Fruit fly (Drosophila melanogaster): ENCODE measurements around the gene Fum2.

Gene Fum2

DNA sequence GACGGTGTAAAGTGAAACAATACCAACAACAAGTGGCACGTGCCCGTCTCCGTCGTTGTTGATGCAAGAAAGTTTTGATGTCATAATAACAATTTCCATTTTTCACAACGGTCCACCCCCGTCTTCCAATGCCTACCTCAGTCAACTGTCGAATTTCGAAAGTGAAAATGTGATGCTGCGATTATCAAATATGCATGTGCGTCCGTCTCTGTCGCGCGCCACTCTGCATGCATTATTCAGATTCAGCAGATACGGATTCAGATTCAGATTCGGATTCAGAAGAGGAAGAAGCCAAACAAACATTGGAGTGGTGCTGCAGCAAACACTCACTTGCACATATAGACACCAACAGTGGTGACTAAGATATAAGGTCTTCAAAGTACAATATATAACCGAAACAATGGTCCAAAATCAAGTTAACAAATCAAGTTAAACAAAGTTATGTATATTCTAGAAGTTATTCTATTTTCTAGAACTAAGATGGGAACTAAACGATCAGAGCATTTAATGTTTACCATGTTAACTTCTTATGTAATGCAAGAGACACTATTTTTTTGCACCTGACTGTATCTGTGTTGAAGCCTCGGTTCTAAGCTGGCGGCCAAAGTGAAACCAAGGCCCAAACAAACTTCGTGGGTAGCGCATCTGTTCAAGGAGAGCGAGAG lies 38.8 kb upstream of the Fum2 start (continued):
- no peak for TF ChIP-seq CG9215 (GFP tag; IDR thresholded peaks at IDR 0.05)
- no peak for TF ChIP-seq CG32772 (GFP tag; IDR thresholded peaks at IDR 0.05)
- TF ChIP-seq org-1 (GFP tag; optimal IDR thresholded peaks at IDR 0.05) = no peak
- TF ChIP-seq MTF-1 (GFP tag; optimal IDR thresholded peaks at IDR 0.05; ENCODE audit: borderline replicate concordance) = no peak
- no peak for TF ChIP-seq Awh (GFP tag; IDR thresholded peaks at IDR 0.05)
- no peak for TF ChIP-seq her (GFP tag; optimal IDR thresholded peaks at IDR 0.05)
- TF ChIP-seq CG11695 (GFP tag; IDR thresholded peaks at IDR 0.05) = peak; percentile 61; the same call in 1 of the 3 replicates
- TF ChIP-seq CG10959 (GFP tag; IDR thresholded peaks at IDR 0.05) = no peak
- TF ChIP-seq CG18599 (GFP tag; optimal IDR thresholded peaks at IDR 0.05) = peak; percentile 17
- TF ChIP-seq CG16815 (GFP tag; optimal IDR thresholded peaks at IDR 0.05) = no peak
- TF ChIP-seq Gug (GFP tag; IDR thresholded peaks at IDR 0.05) = no peak
- TF ChIP-seq CG4360 (GFP tag; IDR thresholded peaks at IDR 0.05) = no peak
- no peak for TF ChIP-seq CG31388 (GFP tag; optimal IDR thresholded peaks at IDR 0.05)
- TF ChIP-seq dysf (GFP tag; IDR thresholded peaks at IDR 0.05) = 0 out of 3 replicates have a peak, but pooled peaks have one; percentile 10
- TF ChIP-seq tll (GFP tag; optimal IDR thresholded peaks at IDR 0.05) = no peak
- peak; percentile 21 to 25 for TF ChIP-seq chif (GFP tag; optimal IDR thresholded peaks at IDR 0.05)
- TF ChIP-seq gt (GFP tag; IDR thresholded peaks at IDR 0.05) = no peak
- no peak for TF ChIP-seq bcd (GFP tag; optimal IDR thresholded peaks at IDR 0.05)
- no peak for TF ChIP-seq Neu2 (GFP tag; optimal IDR thresholded peaks at IDR 0.05; ENCODE audit: borderline replicate concordance)
- TF ChIP-seq ara (GFP tag; IDR thresholded peaks at IDR 0.05) = peak; percentile 56; the same call in 1 of the 2 replicates
- no peak for TF ChIP-seq CG6854 (GFP tag; optimal IDR thresholded peaks at IDR 0.05)
- no peak for TF ChIP-seq Atf-2 (GFP tag; optimal IDR thresholded peaks at IDR 0.05)
- TF ChIP-seq Optix (GFP tag; IDR thresholded peaks at IDR 0.05) = no peak
- no peak for TF ChIP-seq stc (GFP tag; IDR thresholded peaks at IDR 0.05)
- TF ChIP-seq Dip3 (GFP tag; optimal IDR thresholded peaks at IDR 0.05) = no peak
- no peak for TF ChIP-seq E2f2 (GFP tag; IDR thresholded peaks at IDR 0.05)
- peak; percentile 4 for TF ChIP-seq CG15696 (tag; optimal IDR thresholded peaks at IDR 0.05)
- no peak for TF ChIP-seq H15 (GFP tag; IDR thresholded peaks at IDR 0.05)
- TF ChIP-seq Blimp-1 (GFP tag; optimal IDR thresholded peaks at IDR 0.05) = peak; percentile 82
- no peak for TF ChIP-seq B-H2 (GFP tag; optimal IDR thresholded peaks at IDR 0.05)
- TF ChIP-seq CG3847 (GFP tag; IDR thresholded peaks at IDR 0.05) = no peak
- TF ChIP-seq CG17612 (GFP tag; IDR thresholded peaks at IDR 0.05) = no peak
- no peak for TF ChIP-seq Tbp (GFP tag; optimal IDR thresholded peaks at IDR 0.05)
- no peak for TF ChIP-seq slp2 (GFP tag; optimal IDR thresholded peaks at IDR 0.05)
- no peak for TF ChIP-seq CG42726 (GFP tag; IDR thresholded peaks at IDR 0.05; ENCODE audit: partially characterized antibody)
- no peak for TF ChIP-seq yki (optimal IDR thresholded peaks at IDR 0.05)
- TF ChIP-seq bigmax (GFP tag; optimal IDR thresholded peaks at IDR 0.05) = no peak
- no peak for TF ChIP-seq jigr1 (GFP tag; IDR thresholded peaks at IDR 0.05)
- no peak for TF ChIP-seq zfh2 (GFP tag; optimal IDR thresholded peaks at IDR 0.05)
- TF ChIP-seq bab2 (GFP tag; optimal IDR thresholded peaks at IDR 0.05) = peak; percentile 14
- no peak for TF ChIP-seq CG4404 (GFP tag; IDR thresholded peaks at IDR 0.05)
- no peak for TF ChIP-seq CG8281 (tag; optimal IDR thresholded peaks at IDR 0.05)
- no peak for TF ChIP-seq CG14667 (GFP tag; IDR thresholded peaks at IDR 0.05)
- TF ChIP-seq CG3281 (GFP tag; optimal IDR thresholded peaks at IDR 0.05) = no peak
- no peak for TF ChIP-seq repo (GFP tag; optimal IDR thresholded peaks at IDR 0.05)
- TF ChIP-seq CG9817 (tag; optimal IDR thresholded peaks at IDR 0.05) = no peak
- no peak for TF ChIP-seq CG16863 (GFP tag; optimal IDR thresholded peaks at IDR 0.05)
- no peak for TF ChIP-seq CG2875 (GFP tag; optimal IDR thresholded peaks at IDR 0.05)
- TF ChIP-seq croc (GFP tag; conservative IDR thresholded peaks at IDR 0.05) = peak; percentile 28; the same call in 1 of the 3 replicates
- peak; percentile 68; the same call in 1 of the 2 replicates for TF ChIP-seq vvl (GFP tag; IDR thresholded peaks at IDR 0.05)
- TF ChIP-seq Dll (GFP tag; IDR thresholded peaks at IDR 0.05; ENCODE audit: partially characterized antibody) = no peak
